Worm (Caenorhabditis elegans): ENCODE measurements around the gene acr-10.

ce11 chrX:4072501-4072900, 50.4 kb downstream of the acr-10 start:
- no peak for TF ChIP-seq ama-1 (optimal IDR thresholded peaks at IDR 0.05)
- TF ChIP-seq hnd-1 (tag; optimal IDR thresholded peaks at IDR 0.05): no peak
- no peak for TF ChIP-seq flt-1 (GFP tag; IDR thresholded peaks at IDR 0.05)
- TF ChIP-seq aly-1 (tag; optimal IDR thresholded peaks at IDR 0.05): no peak
- TF ChIP-seq ceh-13 (GFP tag; optimal IDR thresholded peaks at IDR 0.05): no peak
- no peak for TF ChIP-seq tbx-11 (GFP tag; IDR thresholded peaks at IDR 0.05)
- TF ChIP-seq B0310.2 (tag; optimal IDR thresholded peaks at IDR 0.05): no peak
- no peak for TF ChIP-seq pes-1 (GFP tag; IDR thresholded peaks at IDR 0.05)
- no peak for TF ChIP-seq tbx-37 (GFP tag; conservative IDR thresholded peaks at IDR 0.05)
- no peak for TF ChIP-seq ets-7 (tag; optimal IDR thresholded peaks at IDR 0.05)
- TF ChIP-seq F13C5.2 (tag; optimal IDR thresholded peaks at IDR 0.05): no peak
- TF ChIP-seq scrt-1 (GFP tag; IDR thresholded peaks at IDR 0.05): no peak

Data from whole organism, early embryonic.